Fruit fly (Drosophila melanogaster) whole organism, embryonic: ENCODE measurements around the gene prd1.

ENCODE experiments used
- Atf-2 ChIP-seq: fragments of 200-800 bp; sonication (Bioruptor generic); optimal IDR thresholded peaks from 2 replicates; lab custom pipeline; 2016; ENCODE audit warnings: missing biosample characterization, missing genetic modification characterization
- CG10431 ChIP-seq: fragments of 200-800 bp; sonication (Bioruptor generic); optimal IDR thresholded peaks from 3 replicates; lab custom pipeline; 2018; ENCODE audit warnings: missing biosample characterization, mild to moderate bottlenecking, missing genetic modification characterization
- CG10979 ChIP-seq: fragments of 200-800 bp; sonication (Bioruptor generic); optimal IDR thresholded peaks from 2 replicates; lab custom pipeline; 2018; ENCODE audit warnings: missing biosample characterization, mild to moderate bottlenecking, missing genetic modification characterization, moderate library complexity
- CG11504 ChIP-seq: fragments of 200-800 bp; sonication (Bioruptor generic); optimal IDR thresholded peaks from 3 replicates; lab custom pipeline; 2019; ENCODE audit warnings: missing biosample characterization, mild to moderate bottlenecking, missing genetic modification characterization, moderate library complexity
- CG11560 ChIP-seq: fragments of 200-800 bp; sonication (Bioruptor generic); IDR thresholded peaks from 3 replicates; pipeline ENCODE4 v1.3.6; 2022; ENCODE audit warnings: missing biosample characterization, missing genetic modification characterization
- CG12236 ChIP-seq: fragments of 200-800 bp; sonication (Bioruptor generic); optimal IDR thresholded peaks from 2 replicates; lab custom pipeline; 2016; ENCODE audit warnings: missing biosample characterization, missing genetic modification characterization
- CG13123 ChIP-seq: fragments of 200-800 bp; sonication (Bioruptor generic); optimal IDR thresholded peaks from 2 replicates; lab custom pipeline; 2016; ENCODE audit warnings: missing biosample characterization, missing genetic modification characterization
- CG13296 ChIP-seq: fragments of 200-800 bp; sonication (Bioruptor generic); optimal IDR thresholded peaks from 3 replicates; lab custom pipeline; 2018; ENCODE audit warnings: missing biosample characterization, mild to moderate bottlenecking, missing genetic modification characterization
- CG13775 ChIP-seq: fragments of 200-800 bp; sonication (Bioruptor generic); optimal IDR thresholded peaks from 3 replicates; lab custom pipeline; 2017; ENCODE audit warnings: missing biosample characterization, mild to moderate bottlenecking, missing genetic modification characterization
- CG14667 ChIP-seq: fragments of 200-800 bp; sonication (Bioruptor generic); IDR thresholded peaks from 2 replicates; pipeline ENCODE4 v1.3.6; 2022; ENCODE audit warnings: missing biosample characterization, missing genetic modification characterization
- CG14710 ChIP-seq: fragments of 200-800 bp; sonication (Bioruptor generic); optimal IDR thresholded peaks from 3 replicates; lab custom pipeline; 2019; ENCODE audit warnings: missing biosample characterization, mild to moderate bottlenecking, missing genetic modification characterization, moderate library complexity
- CG14965 ChIP-seq: fragments of 200-800 bp; sonication (Bioruptor generic); optimal IDR thresholded peaks from 2 replicates; lab custom pipeline; 2016; ENCODE audit warnings: missing biosample characterization, missing genetic modification characterization, borderline replicate concordance
- CG15073 ChIP-seq: fragments of 200-800 bp; sonication (Bioruptor generic); optimal IDR thresholded peaks from 2 replicates; lab custom pipeline; 2016; ENCODE audit warnings: missing biosample characterization, missing genetic modification characterization
- CG1529 ChIP-seq: fragments of 200-800 bp; sonication (Bioruptor generic); optimal IDR thresholded peaks from 3 replicates; lab custom pipeline; 2018; ENCODE audit warnings: missing biosample characterization, missing genetic modification characterization
- CG16813 ChIP-seq: fragments of 200-800 bp; sonication (Bioruptor generic); IDR thresholded peaks from 3 replicates; pipeline ENCODE4 v1.3.6; 2022; ENCODE audit warnings: missing biosample characterization, missing genetic modification characterization; ENCODE audit not compliant: partially characterized antibody
- CG17385 ChIP-seq: fragments of 200-800 bp; sonication (Bioruptor generic); optimal IDR thresholded peaks from 3 replicates; lab custom pipeline; 2018; ENCODE audit warnings: missing biosample characterization, mild to moderate bottlenecking, missing genetic modification characterization
- CG17612 ChIP-seq: fragments of 200-800 bp; sonication (Bioruptor generic); IDR thresholded peaks from 2 replicates; pipeline ENCODE4 v1.3.6; 2022; ENCODE audit warnings: missing biosample characterization, missing genetic modification characterization
- CG2120 ChIP-seq: fragments of 200-800 bp; sonication (Bioruptor generic); optimal IDR thresholded peaks from 3 replicates; lab custom pipeline; 2016; ENCODE audit warnings: missing biosample characterization, missing genetic modification characterization
- CG30431 ChIP-seq: fragments of 200-800 bp; sonication (Bioruptor generic); optimal IDR thresholded peaks from 2 replicates; lab custom pipeline; 2017; ENCODE audit warnings: missing biosample characterization, missing genetic modification characterization
- CG3163 ChIP-seq: fragments of 200-800 bp; sonication (Bioruptor generic); optimal IDR thresholded peaks from 3 replicates; lab custom pipeline; 2016; ENCODE audit warnings: missing biosample characterization, missing genetic modification characterization
- CG6813 ChIP-seq: fragments of 200-800 bp; sonication (Bioruptor generic); optimal IDR thresholded peaks from 2 replicates; lab custom pipeline; 2017; ENCODE audit warnings: missing biosample characterization, missing genetic modification characterization, mild to moderate bottlenecking, moderate library complexity, missing genetic modification reagents
- CG8359 ChIP-seq: fragments of 200-800 bp; sonication (Bioruptor generic); optimal IDR thresholded peaks from 2 replicates; lab custom pipeline; 2017; ENCODE audit warnings: missing biosample characterization, mild to moderate bottlenecking, missing genetic modification characterization, borderline replicate concordance
- CG9797 ChIP-seq: fragments of 200-800 bp; sonication (Bioruptor generic); optimal IDR thresholded peaks from 3 replicates; lab custom pipeline; 2018; ENCODE audit warnings: missing biosample characterization, mild to moderate bottlenecking, missing genetic modification characterization
- Camta ChIP-seq: fragments of 200-800 bp; sonication (Bioruptor generic); optimal IDR thresholded peaks from 2 replicates; lab custom pipeline; 2016; ENCODE audit warnings: missing biosample characterization, missing genetic modification characterization
- CkIIα-i1 ChIP-seq: fragments of 200-800 bp; sonication (Bioruptor generic); IDR thresholded peaks from 2 replicates; pipeline ENCODE4 v1.3.6; 2022; ENCODE audit warnings: missing biosample characterization, missing genetic modification characterization
- ERR ChIP-seq: fragments of 200-800 bp; sonication (Bioruptor generic); optimal IDR thresholded peaks from 2 replicates; lab custom pipeline; 2016; ENCODE audit warnings: missing biosample characterization, missing genetic modification characterization
- Fer2 ChIP-seq: fragments of 200-800 bp; sonication (Bioruptor generic); optimal IDR thresholded peaks from 2 replicates; lab custom pipeline; 2018; ENCODE audit warnings: missing biosample characterization, mild to moderate bottlenecking, missing genetic modification characterization, moderate library complexity
- Hand ChIP-seq: fragments of 200-800 bp; sonication (Bioruptor generic); optimal IDR thresholded peaks from 2 replicates; lab custom pipeline; 2017; ENCODE audit warnings: mild to moderate bottlenecking, missing biosample characterization, missing genetic modification reagents, missing genetic modification characterization
- HmgZ ChIP-seq: fragments of 200-800 bp; sonication (Bioruptor generic); optimal IDR thresholded peaks from 2 replicates; lab custom pipeline; 2018; ENCODE audit warnings: missing biosample characterization, mild to moderate bottlenecking, missing genetic modification characterization
- Jarid2 ChIP-seq: fragments of 200-800 bp; sonication (Bioruptor generic); optimal IDR thresholded peaks from 3 replicates; lab custom pipeline; 2017; ENCODE audit warnings: mild to moderate bottlenecking, missing biosample characterization, missing genetic modification reagents, missing genetic modification characterization
- Mad ChIP-seq: fragments of 200-800 bp; sonication (Bioruptor generic); optimal IDR thresholded peaks from 2 replicates; lab custom pipeline; 2016; ENCODE audit warnings: missing biosample characterization, missing genetic modification characterization
- Max ChIP-seq: fragments of 200-800 bp; sonication (Bioruptor generic); optimal IDR thresholded peaks from 2 replicates; lab custom pipeline; 2016; ENCODE audit warnings: missing biosample characterization, mild to moderate bottlenecking, missing genetic modification characterization
- NC2β ChIP-seq: fragments of 200-800 bp; sonication (Bioruptor generic); optimal IDR thresholded peaks from 2 replicates; lab custom pipeline; 2016; ENCODE audit warnings: missing biosample characterization, missing genetic modification characterization
- Nf-YC ChIP-seq: fragments of 200-800 bp; optimal IDR thresholded peaks from 3 replicates; lab custom pipeline; 2019; ENCODE audit warnings: missing biosample characterization, mild to moderate bottlenecking, missing genetic modification characterization, moderate library complexity
- Ptx1 ChIP-seq: fragments of 200-800 bp; sonication (Bioruptor generic); IDR thresholded peaks from 2 replicates; pipeline ENCODE4 v1.3.6; 2022; ENCODE audit warnings: missing biosample characterization, missing genetic modification characterization
- TFAM ChIP-seq: fragments of 200-800 bp; sonication (Bioruptor generic); optimal IDR thresholded peaks from 2 replicates; lab custom pipeline; 2017; ENCODE audit warnings: missing biosample characterization, missing genetic modification characterization, inconsistent platforms
- Tbp ChIP-seq: fragments of >200 bp; optimal IDR thresholded peaks from 2 replicates; lab custom pipeline; 2018; ENCODE audit warnings: missing biosample characterization, missing genetic modification characterization
- br ChIP-seq: fragments of >200 bp; optimal IDR thresholded peaks from 2 replicates; lab custom pipeline; 2017
- chif ChIP-seq, 2 experiments: fragments of 200-800 bp; sonication (Bioruptor generic); optimal IDR thresholded peaks; 3 replicates each; lab custom pipeline; 2016; ENCODE audit warnings: missing biosample characterization in 2 of 2, missing genetic modification characterization in 2 of 2
- en ChIP-seq: fragments of 200-800 bp; sonication (Bioruptor generic); optimal IDR thresholded peaks from 2 replicates; lab custom pipeline; 2016; ENCODE audit warnings: missing biosample characterization, missing genetic modification characterization
- gcm2 ChIP-seq: fragments of 200-800 bp; sonication (Bioruptor generic); optimal IDR thresholded peaks from 2 replicates; lab custom pipeline; 2016; ENCODE audit warnings: missing biosample characterization, missing genetic modification characterization
- grau ChIP-seq: fragments of 200-800 bp; optimal IDR thresholded peaks from 3 replicates; lab custom pipeline; 2019; ENCODE audit warnings: missing biosample characterization, mild to moderate bottlenecking, missing genetic modification characterization, moderate library complexity
- lola ChIP-seq, 3 experiments: fragments of >200 bp in 2 of 3; fragments of 200-800 bp in 1 of 3; sonication (Bioruptor generic) in 1 of 3; optimal IDR thresholded peaks; 2 replicates each; lab custom pipeline; 2017 to 2019; ENCODE audit warnings: missing biosample characterization in 3 of 3, missing genetic modification characterization in 3 of 3, mild to moderate bottlenecking in 1 of 3, moderate library complexity in 1 of 3
- nmo ChIP-seq: fragments of 200-800 bp; sonication (Bioruptor generic); optimal IDR thresholded peaks from 2 replicates; lab custom pipeline; 2018; ENCODE audit warnings: missing biosample characterization, mild to moderate bottlenecking, missing genetic modification characterization, moderate library complexity
- odd ChIP-seq: fragments of 200-800 bp; sonication (Bioruptor generic); optimal IDR thresholded peaks from 2 replicates; lab custom pipeline; 2017; ENCODE audit warnings: missing biosample characterization, mild to moderate bottlenecking, missing genetic modification characterization
- pita ChIP-seq: fragments of 200-800 bp; sonication (Bioruptor generic); optimal IDR thresholded peaks from 2 replicates; lab custom pipeline; 2017; ENCODE audit warnings: missing biosample characterization, mild to moderate bottlenecking, missing genetic modification characterization
- scrt ChIP-seq: fragments of 200-800 bp; sonication (Bioruptor generic); optimal IDR thresholded peaks from 2 replicates; lab custom pipeline; 2018; ENCODE audit warnings: missing biosample characterization, mild to moderate bottlenecking, missing genetic modification characterization, moderate library complexity
- sd ChIP-seq: fragments of 200-800 bp; sonication (Bioruptor generic); optimal IDR thresholded peaks from 3 replicates; lab custom pipeline; 2018; ENCODE audit warnings: missing biosample characterization, mild to moderate bottlenecking, missing genetic modification characterization, moderate library complexity
- sens-2 ChIP-seq: fragments of 200-800 bp; sonication (Bioruptor generic); IDR thresholded peaks from 2 replicates; pipeline ENCODE4 v1.3.6; 2022; ENCODE audit warnings: missing biosample characterization, missing genetic modification characterization
- tll ChIP-seq, 2 experiments: fragments of 200-800 bp in 1 of 2; fragments of >200 bp in 1 of 2; sonication (Bioruptor generic) in 1 of 2; optimal IDR thresholded peaks; 2 replicates each; lab custom pipeline; 2017 to 2019; ENCODE audit warnings: missing biosample characterization in 2 of 2, missing genetic modification characterization in 2 of 2, mild to moderate bottlenecking in 1 of 2, moderate library complexity in 1 of 2

Gene prd1

dm6 chr3R:11764279-11764880 is 22.4 kb downstream of the prd1 start, which contains the start of gene Lk6 (continued):
- peak; percentile 34 for TF ChIP-seq CG6813 (GFP tag; lab: Kevin White, UChicago)
- no peak for TF ChIP-seq Ptx1 (GFP tag; lab: Robert Waterston, UW)
- peak; percentile 70 for TF ChIP-seq Hand (GFP tag; lab: Kevin White, UChicago)
- no peak for TF ChIP-seq br (lab: Kevin White, UChicago)
- peak; percentile 15 for TF ChIP-seq CG10979
- TF ChIP-seq CG14965 (GFP tag; lab: Kevin White, UChicago) = no peak
- peak; percentile 78 for TF ChIP-seq nmo (GFP tag; lab: Kevin White, UChicago)
- peak; percentile 91 for TF ChIP-seq Jarid2
- TF ChIP-seq HmgZ (tag; lab: Kevin White, UChicago) = peak; percentile 93
- no peak for TF ChIP-seq tll (GFP tag; optimal IDR thresholded peaks at IDR 0.05; lab: Kevin White, UChicago)
- peak; percentile 1 for TF ChIP-seq CG13775 (GFP tag; lab: Kevin White, UChicago)
- TF ChIP-seq CG13123 (GFP tag; lab: Kevin White, UChicago) = no peak
- TF ChIP-seq sd (tag; lab: Kevin White, UChicago) = peak; percentile 56
- no peak for TF ChIP-seq CG14667
- peak; percentile 60 for TF ChIP-seq CG10431 (GFP tag; lab: Kevin White, UChicago)
- TF ChIP-seq Max (GFP tag; lab: Kevin White, UChicago) = no peak
- no peak for TF ChIP-seq CG30431 (GFP tag; lab: Kevin White, UChicago)
- TF ChIP-seq CG11504 (tag; lab: Kevin White, UChicago) = peak; percentile 68
- peak; percentile 28 for TF ChIP-seq ERR (GFP tag; lab: Kevin White, UChicago)
- TF ChIP-seq CG13296 (GFP tag; lab: Kevin White, UChicago) = peak; percentile 73
- TF ChIP-seq gcm2 (GFP tag; lab: Kevin White, UChicago) = no peak
- TF ChIP-seq CG3163 (GFP tag; lab: Kevin White, UChicago) = peak; percentile 59
- no peak for TF ChIP-seq Tbp (GFP tag; lab: Kevin White, UChicago)
- no peak for TF ChIP-seq sens-2 (GFP tag; lab: Robert Waterston, UW)
- peak; percentile 100 for TF ChIP-seq CG9797
- TF ChIP-seq grau (tag; lab: Kevin White, UChicago) = peak; percentile 54
- TF ChIP-seq odd = peak; percentile 72
- TF ChIP-seq pita (GFP tag; lab: Kevin White, UChicago) = peak; percentile 99
- no peak for TF ChIP-seq CG1529
- TF ChIP-seq CkIIα-i1 (GFP tag; lab: Robert Waterston, UW) = no peak
- no peak for TF ChIP-seq CG12236 (GFP tag; lab: Kevin White, UChicago)
- TF ChIP-seq chif (GFP tag; optimal IDR thresholded peaks at IDR 0.05; lab: Kevin White, UChicago) = peak in 1 of 2 experiments; percentile 42
- no peak for TF ChIP-seq CG8359
- no peak for TF ChIP-seq Fer2 (tag; lab: Kevin White, UChicago)
- no peak for TF ChIP-seq CG17612
- TF ChIP-seq lola (GFP tag; optimal IDR thresholded peaks at IDR 0.05; lab: Kevin White, UChicago) = peak in 2 of 3 experiments; percentile 16 to 30
- TF ChIP-seq scrt (GFP tag; lab: Kevin White, UChicago) = peak; percentile 73
- TF ChIP-seq TFAM = no peak
- no peak for TF ChIP-seq en
- TF ChIP-seq CG16813 (GFP tag; lab: Robert Waterston, UW) = no peak
- TF ChIP-seq Atf-2 (GFP tag; lab: Kevin White, UChicago) = peak; percentile 37
- TF ChIP-seq CG17385 (GFP tag; lab: Kevin White, UChicago) = peak; percentile 61
- peak; percentile 71 for TF ChIP-seq Nf-YC
- TF ChIP-seq NC2β (GFP tag; lab: Kevin White, UChicago) = peak; percentile 23
- peak; percentile 90 for TF ChIP-seq CG14710 (tag; lab: Kevin White, UChicago)
- peak; percentile 60 for TF ChIP-seq Mad (GFP tag; lab: Kevin White, UChicago)
- no peak for TF ChIP-seq CG11560 (tag; lab: Robert Waterston, UW)
- TF ChIP-seq CG2120 (GFP tag; lab: Kevin White, UChicago) = peak; percentile 27
- TF ChIP-seq CG15073 (GFP tag; lab: Kevin White, UChicago) = no peak
- no peak for TF ChIP-seq Camta (GFP tag; lab: Kevin White, UChicago)
